Fruit fly (Drosophila melanogaster): Measurements from ENCODE around the gene Cp16.

DNA sequence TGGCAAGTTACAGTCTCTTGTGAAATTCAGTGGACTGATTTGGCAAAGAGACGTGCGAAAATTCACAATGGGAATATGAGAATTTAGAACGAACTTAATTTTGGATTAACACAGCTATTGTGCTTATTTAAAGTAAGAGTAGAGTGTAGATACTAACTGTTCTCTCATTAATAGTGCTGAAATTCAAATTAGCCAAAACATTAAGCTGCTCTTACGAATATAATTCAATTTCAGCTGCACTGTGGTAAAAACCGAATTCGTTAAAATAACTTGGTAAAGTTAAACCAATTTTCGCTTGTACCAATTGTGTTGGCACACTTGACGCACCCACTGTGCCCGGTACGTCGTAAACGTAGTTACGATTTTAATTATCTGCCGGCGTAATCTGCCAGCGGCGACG lies 36.1 kb downstream of the Cp16 start:
- no peak for TF ChIP-seq CTCF (optimal IDR thresholded peaks at IDR 0.05)
- no peak for TF ChIP-seq CG8478 (optimal IDR thresholded peaks at IDR 0.05)
